Worm (Caenorhabditis elegans) whole organism, early embryonic: ENCODE results near the gene C16C8.25.

Experiments
- F13C5.2 ChIP-seq: sonication (generic microtip); optimal IDR thresholded peaks from 2 replicates; lab custom pipeline; 2017; ENCODE audit warnings: mild to moderate bottlenecking, missing genetic modification characterization, inconsistent platforms, missing compliant biosample characterization
- ama-1 ChIP-seq: fragments of 150-350 bp; optimal IDR thresholded peaks from 2 replicates; lab custom pipeline; 2014
- ceh-36 ChIP-seq: sonication (generic microtip); optimal IDR thresholded peaks from 2 replicates; lab custom pipeline; 2016; ENCODE audit warnings: missing genetic modification characterization, inconsistent platforms, missing compliant biosample characterization
- flt-1 ChIP-seq: fragments of 200-800 bp; sonication (Bioruptor generic); IDR thresholded peaks from 2 replicates; pipeline ENCODE4 v1.3.6; 2022; ENCODE audit warnings: missing genetic modification characterization, missing compliant biosample characterization
- tra-4 ChIP-seq: sonication (generic microtip); optimal IDR thresholded peaks from 2 replicates; lab custom pipeline; 2017; ENCODE audit warnings: missing genetic modification characterization, missing compliant biosample characterization

DNA sequence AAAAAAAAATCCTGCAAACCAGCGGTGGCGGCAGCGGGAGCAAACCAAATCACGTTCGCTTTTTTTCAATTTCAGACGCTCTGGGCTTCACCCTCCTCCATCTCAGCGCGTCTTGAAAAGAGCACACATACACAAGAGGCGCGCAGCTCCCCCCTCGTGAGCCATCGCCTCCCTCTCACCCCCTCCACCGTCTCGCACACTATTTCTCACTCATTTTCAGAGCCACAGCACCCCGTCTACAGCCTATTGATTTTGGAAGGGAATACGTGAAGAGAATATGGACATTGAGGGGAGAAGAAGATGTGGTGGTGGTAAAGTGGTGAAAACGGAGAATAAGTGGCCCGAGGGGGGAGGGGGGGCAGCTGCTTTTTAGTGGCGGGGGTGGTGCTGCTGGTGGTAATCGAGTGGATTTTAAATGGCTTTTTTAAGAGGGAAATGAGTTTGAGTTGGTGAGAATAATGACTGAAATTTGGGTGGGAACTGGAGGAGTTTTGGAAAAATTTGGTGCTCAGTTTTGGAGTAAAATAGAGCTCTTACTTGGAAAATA, 20.8 kb upstream of the C16C8.25 start:
- TF ChIP-seq ama-1 (lab: Kevin White, UChicago), result no peak
- no peak for TF ChIP-seq F13C5.2
- TF ChIP-seq ceh-36 (tag; lab: Kevin White, UChicago), result no peak
- no peak for TF ChIP-seq flt-1 (GFP tag; lab: Robert Waterston, UW)
- TF ChIP-seq tra-4, result no peak
